Fruit fly (Drosophila melanogaster) whole organism, embryonic: ENCODE measurements around the gene ich.

Experiments
- Abd-B ChIP-seq: fragments of 200-800 bp; sonication (Bioruptor generic); optimal IDR thresholded peaks from 2 replicates; lab custom pipeline; 2018; ENCODE audit warnings: missing biosample characterization, mild to moderate bottlenecking, missing genetic modification characterization, moderate library complexity
- Asciz ChIP-seq: fragments of 200-800 bp; sonication (Bioruptor generic); optimal IDR thresholded peaks from 2 replicates; lab custom pipeline; 2017; ENCODE audit warnings: missing biosample characterization, mild to moderate bottlenecking, missing genetic modification characterization, missing genetic modification reagents
- Bgb ChIP-seq: fragments of 200-800 bp; sonication (Bioruptor generic); IDR thresholded peaks from 2 replicates; pipeline ENCODE4 v1.3.6; 2022; ENCODE audit warnings: missing biosample characterization, missing genetic modification characterization; ENCODE audit not compliant: partially characterized antibody
- CG10543 ChIP-seq: fragments of 200-800 bp; sonication (Bioruptor generic); optimal IDR thresholded peaks from 3 replicates; lab custom pipeline; 2017; ENCODE audit warnings: missing biosample characterization, mild to moderate bottlenecking, missing genetic modification characterization, moderate library complexity
- CG10654 ChIP-seq: fragments of 200-800 bp; sonication (Bioruptor generic); optimal IDR thresholded peaks from 2 replicates; lab custom pipeline; 2016; ENCODE audit warnings: missing biosample characterization, missing genetic modification characterization
- CG11247 ChIP-seq: fragments of 200-800 bp; sonication (Bioruptor generic); IDR thresholded peaks from 2 replicates; pipeline ENCODE4 v1.3.6; 2022; ENCODE audit warnings: missing biosample characterization, missing genetic modification characterization
- CG1603 ChIP-seq: fragments of 200-800 bp; sonication (Bioruptor generic); optimal IDR thresholded peaks from 2 replicates; lab custom pipeline; 2019; ENCODE audit warnings: missing biosample characterization, mild to moderate bottlenecking, missing genetic modification characterization, moderate library complexity
- CG17568 ChIP-seq: fragments of 200-800 bp; sonication (Bioruptor generic); optimal IDR thresholded peaks from 2 replicates; lab custom pipeline; 2018; ENCODE audit warnings: missing biosample characterization, mild to moderate bottlenecking, missing genetic modification characterization, moderate library complexity
- CG17802 ChIP-seq: fragments of 200-800 bp; sonication (Bioruptor generic); optimal IDR thresholded peaks from 2 replicates; lab custom pipeline; 2018; ENCODE audit warnings: missing biosample characterization, mild to moderate bottlenecking, missing genetic modification characterization, moderate library complexity
- CG1792 ChIP-seq: fragments of 200-800 bp; sonication (Bioruptor generic); optimal IDR thresholded peaks from 2 replicates; lab custom pipeline; 2016; ENCODE audit warnings: missing biosample characterization, missing genetic modification characterization
- CG18011 ChIP-seq: fragments of 200-800 bp; sonication (Bioruptor generic); optimal IDR thresholded peaks from 2 replicates; lab custom pipeline; 2017; ENCODE audit warnings: missing biosample characterization, missing genetic modification characterization, mild to moderate bottlenecking, moderate library complexity, missing genotype
- CG2129 ChIP-seq: fragments of 200-800 bp; sonication (Bioruptor generic); IDR thresholded peaks from 2 replicates; pipeline ENCODE4 v1.3.6; 2022; ENCODE audit warnings: missing biosample characterization, missing genetic modification characterization; ENCODE audit not compliant: partially characterized antibody
- CG2199 ChIP-seq: fragments of 200-800 bp; sonication (Bioruptor generic); IDR thresholded peaks from 3 replicates; pipeline ENCODE4 v1.3.6; 2022; ENCODE audit warnings: missing biosample characterization, missing genetic modification characterization
- CG2202 ChIP-seq: fragments of 200-800 bp; sonication (Bioruptor generic); optimal IDR thresholded peaks from 2 replicates; lab custom pipeline; 2018; ENCODE audit warnings: missing biosample characterization, mild to moderate bottlenecking, missing genetic modification characterization
- CG2875 ChIP-seq: fragments of 200-800 bp; sonication (Bioruptor generic); optimal IDR thresholded peaks from 2 replicates; lab custom pipeline; 2017; ENCODE audit warnings: missing biosample characterization, mild to moderate bottlenecking, missing genetic modification characterization, missing genetic modification reagents
- CG33557 ChIP-seq: fragments of 200-800 bp; sonication (Bioruptor generic); optimal IDR thresholded peaks from 2 replicates; lab custom pipeline; 2019; ENCODE audit warnings: missing biosample characterization, mild to moderate bottlenecking, missing genetic modification characterization, moderate library complexity
- CG42726 ChIP-seq: fragments of 200-800 bp; sonication (Bioruptor generic); IDR thresholded peaks from 2 replicates; pipeline ENCODE4 v1.3.6; 2022; ENCODE audit warnings: missing biosample characterization, missing genetic modification characterization; ENCODE audit not compliant: partially characterized antibody
- CG43689 ChIP-seq: fragments of 200-800 bp; sonication (Bioruptor generic); IDR thresholded peaks from 2 replicates; pipeline ENCODE4 v1.3.6; 2022; ENCODE audit warnings: missing biosample characterization, missing genetic modification characterization
- CG4617 ChIP-seq: fragments of 200-800 bp; sonication (Bioruptor generic); optimal IDR thresholded peaks from 3 replicates; lab custom pipeline; 2016; ENCODE audit warnings: missing biosample characterization, missing genetic modification characterization, borderline replicate concordance
- CG4730 ChIP-seq: fragments of 200-800 bp; sonication (Bioruptor generic); IDR thresholded peaks from 2 replicates; pipeline ENCODE4 v1.3.6; 2022; ENCODE audit warnings: missing biosample characterization, missing genetic modification characterization
- CG7357 ChIP-seq: fragments of 200-800 bp; sonication (Bioruptor generic); IDR thresholded peaks from 3 replicates; pipeline ENCODE4 v1.3.6; 2022; ENCODE audit warnings: missing biosample characterization, missing genetic modification characterization
- CG8281 ChIP-seq: fragments of 200-800 bp; sonication (Bioruptor generic); optimal IDR thresholded peaks from 2 replicates; lab custom pipeline; 2018; ENCODE audit warnings: missing biosample characterization, mild to moderate bottlenecking, missing genetic modification characterization, moderate library complexity
- CHES-1-like ChIP-seq: fragments of 200-800 bp; sonication (Bioruptor generic); optimal IDR thresholded peaks from 2 replicates; lab custom pipeline; 2016; ENCODE audit warnings: missing biosample characterization, missing genetic modification characterization
- D ChIP-seq, 2 experiments: fragments of 200-800 bp in 1 of 2; fragments of >200 bp in 1 of 2; sonication (Bioruptor generic) in 1 of 2; optimal IDR thresholded peaks; 2 replicates in 1 of 2; 3 replicates in 1 of 2; lab custom pipeline; 2017; ENCODE audit warnings: mild to moderate bottlenecking in 1 of 2, missing biosample characterization in 1 of 2, missing genetic modification characterization in 1 of 2, missing genetic modification reagents in 1 of 2
- Dip3 ChIP-seq: fragments of 200-800 bp; sonication (Bioruptor generic); optimal IDR thresholded peaks from 3 replicates; lab custom pipeline; 2016; ENCODE audit warnings: missing biosample characterization, missing genetic modification characterization
- Dll ChIP-seq: fragments of 200-800 bp; sonication (Bioruptor generic); IDR thresholded peaks from 4 replicates; pipeline ENCODE4 v1.3.6; 2022; ENCODE audit warnings: missing biosample characterization, missing genetic modification characterization; ENCODE audit not compliant: partially characterized antibody
- Drgx ChIP-seq: fragments of 200-800 bp; sonication (Bioruptor generic); IDR thresholded peaks from 2 replicates; pipeline ENCODE4 v1.3.6; 2022; ENCODE audit warnings: missing biosample characterization, missing genetic modification characterization
- Fer2 ChIP-seq: fragments of 200-800 bp; sonication (Bioruptor generic); optimal IDR thresholded peaks from 2 replicates; lab custom pipeline; 2018; ENCODE audit warnings: missing biosample characterization, mild to moderate bottlenecking, missing genetic modification characterization, moderate library complexity
- Hand ChIP-seq: fragments of 200-800 bp; sonication (Bioruptor generic); optimal IDR thresholded peaks from 2 replicates; lab custom pipeline; 2017; ENCODE audit warnings: mild to moderate bottlenecking, missing biosample characterization, missing genetic modification reagents, missing genetic modification characterization
- Hr51 ChIP-seq, 2 experiments: fragments of 200-800 bp; sonication (Bioruptor generic); optimal IDR thresholded peaks; 2 replicates in 1 of 2; 3 replicates in 1 of 2; lab custom pipeline; 2016 to 2018; ENCODE audit warnings: missing biosample characterization in 2 of 2, missing genetic modification characterization in 2 of 2, mild to moderate bottlenecking in 1 of 2, moderate library complexity in 1 of 2
- Hr78 ChIP-seq, 2 experiments: fragments of 200-800 bp in 1 of 2; fragments of >200 bp in 1 of 2; sonication (Bioruptor generic) in 1 of 2; optimal IDR thresholded peaks; 2 replicates each; lab custom pipeline; 2017 to 2019; ENCODE audit warnings: missing biosample characterization in 2 of 2, missing genetic modification characterization in 2 of 2, mild to moderate bottlenecking in 1 of 2, moderate library complexity in 1 of 2
- Neu2 ChIP-seq: fragments of 200-800 bp; sonication (Bioruptor generic); optimal IDR thresholded peaks from 3 replicates; lab custom pipeline; 2016; ENCODE audit warnings: missing biosample characterization, missing genetic modification characterization, borderline replicate concordance
- Nf-YB ChIP-seq: fragments of 200-800 bp; sonication (Bioruptor generic); optimal IDR thresholded peaks from 3 replicates; lab custom pipeline; 2019; ENCODE audit warnings: missing biosample characterization, mild to moderate bottlenecking, missing genetic modification characterization, moderate library complexity
- NfI ChIP-seq: fragments of 200-800 bp; sonication (Bioruptor generic); optimal IDR thresholded peaks from 3 replicates; lab custom pipeline; 2018; ENCODE audit warnings: missing biosample characterization, mild to moderate bottlenecking, missing genetic modification characterization, moderate library complexity
- Oaz ChIP-seq: fragments of 200-800 bp; sonication (Bioruptor generic); IDR thresholded peaks from 2 replicates; pipeline ENCODE4 v1.3.6; 2022; ENCODE audit warnings: missing biosample characterization, missing genetic modification characterization
- TFAM ChIP-seq: fragments of 200-800 bp; sonication (Bioruptor generic); optimal IDR thresholded peaks from 2 replicates; lab custom pipeline; 2017; ENCODE audit warnings: missing biosample characterization, missing genetic modification characterization, inconsistent platforms
- ac ChIP-seq: fragments of 200-800 bp; sonication (Bioruptor generic); optimal IDR thresholded peaks from 3 replicates; lab custom pipeline; 2017; ENCODE audit warnings: missing biosample characterization, mild to moderate bottlenecking, missing genetic modification characterization
- ato ChIP-seq: fragments of 200-800 bp; sonication (Bioruptor generic); IDR thresholded peaks from 2 replicates; pipeline ENCODE4 v1.3.6; 2022; ENCODE audit warnings: missing biosample characterization, missing genetic modification characterization; ENCODE audit not compliant: partially characterized antibody
- fru ChIP-seq: fragments of >200 bp; optimal IDR thresholded peaks from 2 replicates; lab custom pipeline; 2017
- hth ChIP-seq: fragments of >200 bp; optimal IDR thresholded peaks from 2 replicates; lab custom pipeline; 2017; ENCODE audit warnings: inconsistent platforms
- ken ChIP-seq: fragments of 200-800 bp; sonication (Bioruptor generic); IDR thresholded peaks from 3 replicates; pipeline ENCODE4 v1.3.6; 2022; ENCODE audit warnings: missing biosample characterization, missing genetic modification characterization
- maf-S ChIP-seq: fragments of 200-800 bp; sonication (Bioruptor generic); optimal IDR thresholded peaks from 2 replicates; lab custom pipeline; 2016; ENCODE audit warnings: missing biosample characterization, missing genetic modification characterization
- pzg ChIP-seq: fragments of 200-800 bp; sonication (Bioruptor generic); optimal IDR thresholded peaks from 3 replicates; lab custom pipeline; 2018; ENCODE audit warnings: missing biosample characterization, mild to moderate bottlenecking, missing genetic modification characterization, moderate library complexity
- sisA ChIP-seq: fragments of 200-800 bp; sonication (Bioruptor generic); IDR thresholded peaks from 2 replicates; pipeline ENCODE4 v1.3.6; 2022; ENCODE audit warnings: missing biosample characterization, missing genetic modification characterization
- stc ChIP-seq: fragments of 200-800 bp; sonication (Bioruptor generic); IDR thresholded peaks from 2 replicates; pipeline ENCODE4 v1.3.6; 2022; ENCODE audit warnings: missing biosample characterization, missing genetic modification characterization
- sug ChIP-seq: fragments of 200-800 bp; optimal IDR thresholded peaks from 2 replicates; lab custom pipeline; 2019; ENCODE audit warnings: missing biosample characterization, mild to moderate bottlenecking, missing genetic modification characterization, moderate library complexity
- trem ChIP-seq: fragments of 200-800 bp; optimal IDR thresholded peaks from 3 replicates; lab custom pipeline; 2019; ENCODE audit warnings: missing biosample characterization, mild to moderate bottlenecking, missing genetic modification characterization, moderate library complexity
- tup ChIP-seq: fragments of 200-800 bp; sonication (Bioruptor generic); optimal IDR thresholded peaks from 2 replicates; lab custom pipeline; 2016; ENCODE audit warnings: missing biosample characterization, mild to moderate bottlenecking, missing genetic modification characterization, moderate library complexity
- vvl ChIP-seq: fragments of 200-800 bp; sonication (Bioruptor generic); IDR thresholded peaks from 2 replicates; pipeline ENCODE4 v1.3.6; 2022; ENCODE audit warnings: missing biosample characterization, missing genetic modification characterization

ich gene

dm6 chr3R:8960329-8960728 lies 2.5 kb downstream of the ich start (continued):
- TF ChIP-seq CG4617 (GFP tag; lab: Kevin White, UChicago) (no peak), CG18011 (GFP tag; lab: Kevin White, UChicago) (no peak), CG2202 (tag; lab: Kevin White, UChicago) (no peak), Bgb (GFP tag; lab: Robert Waterston, UW) (no peak), Hand (GFP tag; lab: Kevin White, UChicago) (no peak), D (optimal IDR thresholded peaks at IDR 0.05; lab: Kevin White, UChicago) (no peak), D (GFP tag; optimal IDR thresholded peaks at IDR 0.05; lab: Kevin White, UChicago) (peak; percentile 53), CG7357 (0 out of 3 replicates have a peak, but pooled peaks have one; percentile 12), ac (GFP tag; lab: Kevin White, UChicago) (no peak), CG10543 (GFP tag; lab: Kevin White, UChicago) (no peak), CG43689 (no peak), CG33557 (GFP tag; lab: Kevin White, UChicago) (peak; percentile 7), maf-S (no peak), fru (lab: Kevin White, UChicago) (no peak), Hr78 (GFP tag; optimal IDR thresholded peaks at IDR 0.05; lab: Kevin White, UChicago) (no peak), CG42726 (GFP tag; lab: Robert Waterston, UW) (no peak), vvl (peak; percentile 42; the same call in 1 of the 2 replicates), ato (GFP tag; lab: Robert Waterston, UW) (no peak), NfI (peak; percentile 39), ken (peak; percentile 48; the same call in 1 of the 3 replicates), CG1792 (no peak), CG17568 (no peak), Hr51 (GFP tag; optimal IDR thresholded peaks at IDR 0.05; lab: Kevin White, UChicago) (peak in 1 of 2 experiments; percentile 86), Drgx (GFP tag; lab: Robert Waterston, UW) (0 out of 2 replicates have a peak, but pooled peaks have one; percentile 9), trem (tag; lab: Kevin White, UChicago) (peak; percentile 44), pzg (no peak), tup (GFP tag; lab: Kevin White, UChicago) (no peak), Fer2 (tag; lab: Kevin White, UChicago) (no peak), CHES-1-like (GFP tag; lab: Kevin White, UChicago) (no peak), Dip3 (GFP tag; lab: Kevin White, UChicago) (no peak), sisA (GFP tag; lab: Robert Waterston, UW) (peak; percentile 54), CG17802 (tag; lab: Kevin White, UChicago) (no peak), stc (GFP tag; lab: Robert Waterston, UW) (peak; percentile 65; the same call in 1 of the 2 replicates), hth (lab: Kevin White, UChicago) (no peak), CG2129 (GFP tag; lab: Robert Waterston, UW) (no peak), CG11247 (GFP tag; lab: Robert Waterston, UW) (no peak), CG2199 (GFP tag; lab: Robert Waterston, UW) (no peak), sug (tag; lab: Kevin White, UChicago) (no peak), Asciz (GFP tag; lab: Kevin White, UChicago) (peak; percentile 68), Nf-YB (GFP tag; lab: Kevin White, UChicago) (peak; percentile 23), CG1603 (tag; lab: Kevin White, UChicago) (no peak), CG4730 (no peak), CG8281 (tag; lab: Kevin White, UChicago) (peak; percentile 28), CG2875 (GFP tag; lab: Kevin White, UChicago) (peak; percentile 46), Neu2 (GFP tag; lab: Kevin White, UChicago) (no peak), Abd-B (GFP tag; lab: Kevin White, UChicago) (peak; percentile 50), CG10654 (GFP tag; lab: Kevin White, UChicago) (peak; percentile 38), TFAM (GFP tag; lab: Kevin White, UChicago) (no peak), Oaz (no peak), Dll (no peak)
